Fruit fly (Drosophila melanogaster) whole organism: ENCODE measurements around the gene CG46313.

Experiments
- CG8478 ChIP-seq: fragments of >200 bp; optimal IDR thresholded peaks from 2 replicates; lab custom pipeline; 2018; ENCODE audit warnings: inconsistent platforms
- Dll ChIP-seq: fragments of >200 bp; optimal IDR thresholded peaks from 2 replicates; lab custom pipeline; 2017
- EcR ChIP-seq, 2 experiments: fragments of >200 bp; optimal IDR thresholded peaks; 2 replicates each; lab custom pipeline; 2017; ENCODE audit warnings: missing biosample characterization in 2 of 2, missing genetic modification characterization in 2 of 2, missing genetic modification reagents in 2 of 2
- pan ChIP-seq: fragments of >200 bp; optimal IDR thresholded peaks from 2 replicates; lab custom pipeline; 2017
- psq ChIP-seq: fragments of >200 bp; optimal IDR thresholded peaks from 2 replicates; lab custom pipeline; 2017
- usp ChIP-seq: fragments of >200 bp; optimal IDR thresholded peaks from 2 replicates; lab custom pipeline; 2017; ENCODE audit warnings: missing biosample characterization, missing genetic modification characterization, mixed read lengths

The CG46313 gene

DNA sequence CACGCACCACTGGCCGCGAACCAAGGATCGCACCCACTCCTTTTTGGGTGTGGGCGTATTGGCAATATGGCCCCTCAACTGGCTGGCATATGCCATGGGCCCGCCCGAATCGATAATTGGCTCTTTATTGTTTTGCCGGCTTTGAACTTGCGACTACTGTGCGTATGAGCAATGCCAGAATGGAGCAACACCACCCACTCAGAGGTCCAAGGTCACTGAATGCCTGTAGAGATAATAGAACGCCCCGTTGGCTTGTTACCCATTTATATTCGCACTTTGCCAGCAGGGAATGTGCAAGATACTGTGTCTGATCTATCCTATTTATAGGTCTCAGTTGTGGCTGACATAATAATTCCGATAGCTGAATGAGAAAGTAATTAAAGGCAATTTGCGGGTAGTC, 22.8 kb upstream of the CG46313 start:
- TF ChIP-seq EcR (GFP tag; optimal IDR thresholded peaks at IDR 0.05; lab: Kevin White, UChicago) (no peak), Dll (lab: Kevin White, UChicago) (no peak), pan (lab: Kevin White, UChicago) (no peak), psq (lab: Kevin White, UChicago) (no peak), usp (no peak), CG8478 (lab: Kevin White, UChicago) (no peak)

DNA sequence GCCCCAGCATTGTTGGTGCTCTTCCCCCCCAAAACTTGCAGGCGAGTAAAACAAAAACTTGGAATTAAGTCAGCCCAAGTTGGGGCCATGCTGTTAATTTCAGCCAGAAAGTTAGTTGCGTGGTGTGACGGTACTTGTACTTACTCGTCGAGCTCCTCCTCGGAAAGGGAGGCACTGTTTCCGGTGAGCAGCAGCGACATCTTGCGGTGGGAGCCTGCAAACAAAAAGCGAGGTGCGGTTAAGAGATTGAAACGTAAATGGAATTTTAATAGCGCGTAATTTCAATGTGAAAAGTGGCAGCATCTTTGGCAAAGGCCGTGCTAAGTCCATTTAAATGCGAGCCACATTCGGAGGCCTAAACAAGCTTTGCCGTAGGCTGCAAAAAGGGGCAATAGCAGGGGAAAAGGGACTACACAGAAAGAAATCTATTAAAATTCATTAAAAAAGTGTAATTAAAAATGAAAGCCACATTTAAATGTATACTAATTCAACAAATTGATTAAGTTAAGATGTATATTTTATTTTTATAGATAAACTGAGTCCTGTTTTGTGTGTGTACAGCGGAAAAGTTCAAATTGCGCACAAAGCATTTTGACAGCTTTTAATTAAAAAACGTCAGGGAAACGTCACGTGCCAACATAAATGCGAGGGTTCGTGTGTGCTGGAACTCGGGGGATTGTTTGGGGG, 21.8 kb upstream of the CG46313 start:
- TF ChIP-seq usp (no peak), pan (lab: Kevin White, UChicago) (no peak), CG8478 (lab: Kevin White, UChicago) (no peak), EcR (GFP tag; optimal IDR thresholded peaks at IDR 0.05; lab: Kevin White, UChicago) (no peak), Dll (lab: Kevin White, UChicago) (no peak), psq (lab: Kevin White, UChicago) (no peak)

DNA sequence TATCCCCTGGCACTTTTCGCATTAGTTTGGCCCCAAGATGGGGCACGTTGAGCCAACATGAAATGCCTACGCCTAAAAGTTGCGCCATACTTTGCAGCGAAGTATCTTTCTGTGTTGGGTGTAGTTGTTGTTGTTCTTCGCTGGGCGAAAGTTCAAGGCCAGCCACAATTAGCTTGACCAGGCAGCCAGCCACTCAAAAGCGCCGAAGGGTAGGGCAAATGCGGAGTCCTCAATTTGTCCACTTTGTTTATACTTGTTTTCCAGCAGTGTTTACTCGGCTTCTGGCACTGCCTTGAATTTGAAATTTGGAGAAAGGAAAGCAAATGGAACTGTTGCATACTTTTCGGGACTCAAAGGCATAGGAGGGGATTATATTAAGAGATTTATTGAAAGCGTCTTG, 21.2 kb upstream of the CG46313 start:
- TF ChIP-seq EcR (GFP tag; optimal IDR thresholded peaks at IDR 0.05; lab: Kevin White, UChicago) (no peak), CG8478 (lab: Kevin White, UChicago) (no peak), psq (lab: Kevin White, UChicago) (no peak)

DNA sequence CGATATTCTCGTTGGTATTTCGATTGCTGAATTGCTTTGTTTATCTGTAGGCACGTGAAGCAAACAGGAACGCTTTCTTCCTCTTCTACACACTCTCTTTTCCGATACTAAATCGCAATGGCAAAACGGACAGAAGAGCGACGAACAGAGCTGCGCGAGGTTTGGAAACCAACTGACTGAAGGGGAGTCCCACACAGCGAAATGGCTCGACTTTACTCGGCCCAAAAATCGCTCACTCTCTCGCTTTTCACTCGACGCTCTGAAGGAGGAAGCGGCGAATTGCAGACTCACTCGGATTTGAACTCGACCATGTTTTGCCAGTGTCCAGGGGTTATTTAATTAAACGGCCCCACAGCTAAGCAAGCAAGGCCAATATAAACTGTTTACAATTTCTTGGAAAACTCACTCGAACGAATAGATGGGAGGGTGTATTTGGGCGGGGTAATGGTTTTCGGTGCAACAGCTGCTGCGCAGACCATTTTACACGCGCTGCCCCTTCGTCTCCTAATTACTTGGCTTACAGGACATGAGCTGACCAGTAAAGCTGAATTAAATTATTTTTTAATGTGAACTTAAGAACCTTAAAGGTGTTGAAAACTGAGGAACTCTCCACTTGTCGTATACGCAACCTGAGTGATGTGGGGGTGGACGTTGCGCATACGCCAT, 19.9 kb upstream of the CG46313 start, which contains the start of gene CG6330:
CG6330 (minus strand) TSS at position 178 of the 666 bp plus-strand sequence.
- TF ChIP-seq Dll (lab: Kevin White, UChicago) (no peak), EcR (GFP tag; optimal IDR thresholded peaks at IDR 0.05; lab: Kevin White, UChicago) (no peak), usp (no peak), psq (lab: Kevin White, UChicago) (no peak), pan (lab: Kevin White, UChicago) (no peak), CG8478 (lab: Kevin White, UChicago) (no peak)

DNA sequence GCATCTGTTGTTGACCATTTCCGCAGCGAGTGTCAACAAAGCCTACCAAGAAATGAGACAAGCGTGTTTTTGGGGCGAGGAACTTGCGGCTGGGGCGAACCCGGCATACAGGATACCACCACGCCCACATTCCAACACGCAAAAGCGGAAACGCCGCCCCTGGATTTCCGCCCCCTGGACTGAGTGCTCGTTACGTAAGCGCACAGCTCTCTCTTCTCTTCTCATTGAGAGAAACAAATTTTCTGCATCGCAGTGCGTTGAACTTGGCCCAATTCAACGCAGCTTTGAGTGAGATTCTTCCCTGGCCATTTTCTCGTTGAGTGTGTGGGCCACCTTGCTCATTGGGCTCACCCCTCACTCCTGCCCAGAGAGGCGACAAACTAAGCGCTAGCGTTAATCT, 17.8 kb upstream of the CG46313 start:
- TF ChIP-seq psq (lab: Kevin White, UChicago) (no peak), EcR (GFP tag; optimal IDR thresholded peaks at IDR 0.05; lab: Kevin White, UChicago) (peak in 1 of 2 experiments; percentile 62)

DNA sequence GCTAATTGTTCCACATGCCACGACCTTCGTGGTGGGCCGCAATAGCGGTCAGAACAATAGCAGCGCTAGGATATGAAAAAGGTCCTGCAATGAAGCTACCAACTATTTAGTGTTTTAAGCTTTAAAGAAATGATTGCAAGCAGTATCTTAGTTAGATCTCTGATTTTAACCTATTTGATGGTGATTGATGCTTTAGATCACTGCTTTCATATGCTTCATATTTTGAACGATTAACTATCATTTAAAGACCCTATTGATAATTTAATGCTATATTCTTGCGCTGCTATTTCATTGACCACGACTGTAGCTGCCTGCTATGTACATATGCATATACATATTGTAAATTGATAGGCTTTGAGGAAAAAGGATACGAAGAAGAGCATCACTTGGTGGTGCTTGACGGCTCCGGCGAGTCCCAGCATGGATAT, 14.6 kb upstream of the CG46313 start:
- TF ChIP-seq psq (lab: Kevin White, UChicago), result no peak
- no peak for TF ChIP-seq EcR (GFP tag; optimal IDR thresholded peaks at IDR 0.05; lab: Kevin White, UChicago)
- no peak for TF ChIP-seq CG8478 (lab: Kevin White, UChicago)

DNA sequence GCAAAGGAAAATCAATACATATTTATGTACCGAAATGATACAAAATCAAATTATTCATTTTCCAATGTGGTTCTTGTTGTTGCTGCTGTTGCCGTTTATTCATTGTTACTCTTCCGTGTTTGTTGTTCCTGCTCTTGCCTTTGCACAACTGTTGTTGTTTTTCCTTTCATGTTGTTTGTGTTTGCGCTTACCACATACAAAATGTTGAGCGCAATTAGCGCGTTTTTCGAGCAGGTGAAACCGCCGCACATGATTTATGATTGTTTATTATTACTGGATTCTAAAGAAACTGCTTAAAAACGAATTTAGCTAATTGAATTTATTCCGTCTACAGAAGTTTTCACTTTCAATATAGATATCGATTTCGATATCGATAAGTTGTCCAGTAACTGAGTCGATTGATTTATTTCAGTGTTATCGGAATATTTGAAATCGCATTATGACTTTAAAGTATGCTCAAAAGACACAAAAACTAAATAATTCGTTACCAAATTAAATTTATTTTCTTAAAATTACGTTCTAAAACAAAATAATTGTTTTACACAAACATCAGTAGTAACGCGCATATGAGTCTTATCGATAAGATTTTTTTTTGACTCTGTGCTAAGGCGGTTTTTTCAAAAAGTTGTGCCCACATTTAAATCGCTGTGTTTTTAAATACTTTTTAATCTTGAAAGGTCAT, 13.7 kb upstream of the CG46313 start, which contains the start of gene Tsp97E:
Tsp97E (minus strand) TSS at position 366 of the 682 bp plus-strand sequence.
- TF ChIP-seq usp (no peak), Dll (lab: Kevin White, UChicago) (no peak), EcR (GFP tag; optimal IDR thresholded peaks at IDR 0.05; lab: Kevin White, UChicago) (no peak), CG8478 (lab: Kevin White, UChicago) (no peak), psq (lab: Kevin White, UChicago) (no peak)

DNA sequence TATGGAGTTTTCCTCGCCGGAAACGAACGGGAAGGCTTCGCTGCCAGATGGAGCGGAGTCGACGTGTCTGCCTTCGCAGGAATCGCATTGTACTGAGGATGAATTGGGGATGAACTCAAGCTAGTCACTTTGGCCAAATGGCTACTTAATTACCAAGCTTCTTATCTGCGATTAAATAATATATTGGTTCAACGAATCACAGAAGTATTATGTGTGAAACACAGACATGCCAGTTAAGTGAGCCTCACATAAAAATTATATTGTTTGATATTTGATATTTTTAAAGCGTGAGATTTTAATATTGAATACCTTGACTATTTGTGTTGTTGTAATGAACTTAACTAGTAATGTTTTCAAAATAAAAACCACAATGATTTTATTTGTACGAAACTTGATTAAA, 12.0 kb upstream of the CG46313 start, which contains the start of gene Gr97a:
Gr97a (minus strand) TSS at position 101 of the 400 bp plus-strand sequence.
- no peak for TF ChIP-seq psq (lab: Kevin White, UChicago)
- TF ChIP-seq usp, result no peak
- no peak for TF ChIP-seq CG8478 (lab: Kevin White, UChicago)
- no peak for TF ChIP-seq EcR (GFP tag; optimal IDR thresholded peaks at IDR 0.05; lab: Kevin White, UChicago)
- no peak for TF ChIP-seq pan (lab: Kevin White, UChicago)
- no peak for TF ChIP-seq Dll (lab: Kevin White, UChicago)

DNA sequence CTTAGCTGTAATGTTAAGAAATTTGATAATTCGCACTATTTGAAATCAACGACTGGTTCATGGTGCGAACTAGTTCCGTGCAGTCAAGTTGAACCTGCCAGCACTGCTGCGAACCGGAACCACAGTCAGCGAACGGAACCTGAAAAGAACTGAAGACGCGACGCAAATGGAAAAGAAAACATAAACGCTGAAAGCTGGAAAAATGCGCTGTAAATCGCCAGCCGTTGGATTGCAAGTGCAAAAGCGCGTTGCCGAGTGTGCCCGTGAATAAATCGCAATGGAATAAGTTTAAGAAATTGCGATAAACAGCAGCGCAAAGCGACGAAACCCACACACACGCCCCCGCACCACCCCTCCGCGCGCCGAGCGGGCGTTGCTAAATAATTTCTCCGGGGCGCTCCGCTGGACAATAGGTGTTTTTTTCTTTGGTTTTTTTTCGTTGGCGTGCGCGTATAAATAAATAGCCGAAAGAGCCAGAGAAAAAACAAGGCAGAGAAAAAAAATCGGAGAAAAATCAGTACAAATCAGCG, 11.5 kb upstream of the CG46313 start, which contains the start of gene CG5521:
CG5521 (plus strand) TSS at position 137 of the 530 bp plus-strand sequence.
- no peak for TF ChIP-seq EcR (GFP tag; optimal IDR thresholded peaks at IDR 0.05; lab: Kevin White, UChicago)
- no peak for TF ChIP-seq pan (lab: Kevin White, UChicago)
- no peak for TF ChIP-seq usp
- no peak for TF ChIP-seq psq (lab: Kevin White, UChicago)
- TF ChIP-seq Dll (lab: Kevin White, UChicago), result no peak
- no peak for TF ChIP-seq CG8478 (lab: Kevin White, UChicago)

DNA sequence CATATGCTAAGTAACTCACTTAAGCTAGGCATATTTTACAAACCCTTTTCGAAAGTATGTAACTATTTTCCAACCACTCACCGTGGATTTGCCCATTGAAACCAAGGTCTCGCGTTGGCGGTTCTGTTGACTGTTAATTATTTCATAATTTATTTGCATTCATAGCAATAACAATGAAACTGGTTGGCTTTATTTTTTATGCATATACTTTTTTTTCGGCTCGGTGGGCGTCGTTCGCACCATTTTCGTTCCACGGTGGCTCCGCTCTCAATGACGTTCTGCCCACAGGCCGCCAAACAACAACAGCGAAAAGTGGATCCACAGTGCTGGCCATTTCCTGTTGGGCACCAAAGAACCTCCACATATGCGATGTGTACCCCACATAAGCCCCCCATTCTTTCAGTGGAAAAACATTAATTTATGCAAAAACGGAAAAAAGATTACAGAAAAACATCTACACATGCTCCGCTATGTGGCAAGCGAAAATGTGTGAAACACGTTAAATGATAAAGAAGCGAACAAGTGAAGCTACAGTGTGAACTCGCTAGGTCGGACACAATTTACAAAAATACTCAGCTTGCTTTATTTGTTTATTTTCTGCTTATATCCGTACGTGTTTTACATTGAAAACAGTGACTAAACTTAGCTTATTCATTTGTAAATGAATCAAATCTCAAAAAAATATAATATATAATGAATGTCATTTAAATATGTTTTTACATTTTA, 10.6 kb upstream of the CG46313 start:
- no peak for TF ChIP-seq psq (lab: Kevin White, UChicago)
- TF ChIP-seq Dll (lab: Kevin White, UChicago), result no peak
- no peak for TF ChIP-seq CG8478 (lab: Kevin White, UChicago)
- TF ChIP-seq pan (lab: Kevin White, UChicago), result no peak
- no peak for TF ChIP-seq EcR (GFP tag; optimal IDR thresholded peaks at IDR 0.05; lab: Kevin White, UChicago)

DNA sequence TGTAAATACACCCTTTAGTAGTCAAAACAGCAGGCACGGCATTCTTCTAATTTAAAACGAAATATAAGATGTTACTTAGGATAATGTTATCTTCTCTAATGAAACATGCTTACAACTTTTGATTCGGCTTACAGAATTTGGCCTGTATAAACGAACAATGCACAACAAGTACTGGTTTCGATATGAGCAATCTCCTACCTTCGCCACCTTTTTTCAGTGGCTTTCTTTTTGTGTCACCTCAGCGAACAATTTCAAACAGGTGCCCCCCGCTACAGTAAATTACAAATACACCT, 10.1 kb upstream of the CG46313 start:
- TF ChIP-seq pan (lab: Kevin White, UChicago) (no peak), psq (lab: Kevin White, UChicago) (no peak), EcR (GFP tag; optimal IDR thresholded peaks at IDR 0.05; lab: Kevin White, UChicago) (no peak), usp (no peak), CG8478 (lab: Kevin White, UChicago) (no peak), Dll (lab: Kevin White, UChicago) (no peak)
